Worm (Caenorhabditis elegans): ENCODE results near the gene cup-15.

The cup-15 gene

ce11 chrII:9329474-9329873 is 23.3 kb upstream of the cup-15 start, which contains the start of gene wbp-2:
TSS of gene wbp-2 (plus strand) at chrII:9329774.
- TF ChIP-seq sea-2 (GFP tag; optimal IDR thresholded peaks at IDR 0.05): no peak
- TF ChIP-seq elt-1 (tag; optimal IDR thresholded peaks at IDR 0.05): no peak
- TF ChIP-seq fos-1 (tag; optimal IDR thresholded peaks at IDR 0.05): no peak
- no peak for TF ChIP-seq daf-12 (tag; optimal IDR thresholded peaks at IDR 0.05)
- TF ChIP-seq nhr-28 (tag; optimal IDR thresholded peaks at IDR 0.05): no peak
- no peak for TF ChIP-seq nhr-12 (tag; optimal IDR thresholded peaks at IDR 0.05)
- no peak for TF ChIP-seq ztf-4 (tag; optimal IDR thresholded peaks at IDR 0.05)
- no peak for TF ChIP-seq snpc-4 (tag; optimal IDR thresholded peaks at IDR 0.05)
- TF ChIP-seq ceh-82 (tag; optimal IDR thresholded peaks at IDR 0.05): no peak
- TF ChIP-seq egl-27 (tag; optimal IDR thresholded peaks at IDR 0.05): no peak
- no peak for TF ChIP-seq nfya-1 (tag; optimal IDR thresholded peaks at IDR 0.05; ENCODE audit: insufficient read depth)
- TF ChIP-seq nhr-77 (tag; optimal IDR thresholded peaks at IDR 0.05): no peak
- no peak for TF ChIP-seq fkh-2 (tag; optimal IDR thresholded peaks at IDR 0.05)
- no peak for TF ChIP-seq nhr-237 (tag; optimal IDR thresholded peaks at IDR 0.05)
- TF ChIP-seq nhr-23 (tag; optimal IDR thresholded peaks at IDR 0.05): no peak
- no peak for TF ChIP-seq nhr-25 (tag; optimal IDR thresholded peaks at IDR 0.05)
- no peak for TF ChIP-seq tbx-2 (tag; optimal IDR thresholded peaks at IDR 0.05)
- no peak for TF ChIP-seq elt-3 (tag; optimal IDR thresholded peaks at IDR 0.05)
- no peak for TF ChIP-seq ceh-16 (tag; optimal IDR thresholded peaks at IDR 0.05)
- no peak for TF ChIP-seq ZK546.5 (tag; optimal IDR thresholded peaks at IDR 0.05)

DNA sequence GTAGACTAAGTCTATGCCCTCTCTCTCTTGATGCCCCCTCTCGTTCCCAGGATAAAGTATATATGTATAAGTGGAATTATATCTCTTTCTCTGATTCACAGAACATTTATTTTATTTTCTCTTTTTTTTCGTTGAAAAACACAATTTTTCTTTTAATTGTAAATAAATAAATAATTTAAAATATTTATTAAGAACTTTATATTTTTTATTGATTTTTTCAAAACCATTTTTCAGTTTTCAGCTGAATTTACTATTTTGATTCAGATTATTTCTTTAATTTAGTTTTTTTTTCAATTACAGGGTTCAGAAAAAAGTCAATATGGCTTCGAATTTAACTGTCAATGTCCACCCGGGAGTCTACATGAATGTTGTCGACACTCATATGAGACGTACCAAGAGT is 21.5 kb upstream of the cup-15 start, which contains the start of gene eif-3.F:
Gene eif-3.F (plus strand): TSS at position 301 of the 400 bp plus-strand sequence.
- TF ChIP-seq skn-1 (tag; optimal IDR thresholded peaks at IDR 0.05): no peak
- no peak for TF ChIP-seq eor-1 (tag; optimal IDR thresholded peaks at IDR 0.05)
- TF ChIP-seq lin-15B (tag; optimal IDR thresholded peaks at IDR 0.05): no peak
- no peak for TF ChIP-seq unc-62 (GFP tag; optimal IDR thresholded peaks at IDR 0.05)
- TF ChIP-seq ama-1 (optimal IDR thresholded peaks at IDR 0.05): no peak
- no peak for TF ChIP-seq hmg-11 (tag; optimal IDR thresholded peaks at IDR 0.05)
- no peak for TF ChIP-seq lin-39 (tag; optimal IDR thresholded peaks at IDR 0.05)
- no peak for TF ChIP-seq nhr-25 (tag; optimal IDR thresholded peaks at IDR 0.05)
- TF ChIP-seq egl-5 (tag; optimal IDR thresholded peaks at IDR 0.05): no peak
- no peak for TF ChIP-seq aly-2 (tag; optimal IDR thresholded peaks at IDR 0.05)
- TF ChIP-seq pqm-1 (tag; optimal IDR thresholded peaks at IDR 0.05): no peak
- no peak for TF ChIP-seq elt-2 (tag; optimal IDR thresholded peaks at IDR 0.05)

- no peak for TF ChIP-seq mdl-1 (tag; optimal IDR thresholded peaks at IDR 0.05)
- no peak for TF ChIP-seq aly-2 (tag; optimal IDR thresholded peaks at IDR 0.05)
- TF ChIP-seq hmg-11 (tag; optimal IDR thresholded peaks at IDR 0.05): no peak
- no peak for TF ChIP-seq pqm-1 (tag; optimal IDR thresholded peaks at IDR 0.05)
These were observed 19.8 kb upstream of the cup-15 start for ce11 chrII:9333034-9333433.

ce11 chrII:9333714-9334113 is 19.1 kb upstream of the cup-15 start, which contains the start of gene scp-1:
TSS of gene scp-1 (plus strand) at chrII:9334014.
- no peak for TF ChIP-seq lin-15B (tag; optimal IDR thresholded peaks at IDR 0.05)
- TF ChIP-seq pqm-1 (tag; optimal IDR thresholded peaks at IDR 0.05): no peak
- TF ChIP-seq nhr-76 (tag; optimal IDR thresholded peaks at IDR 0.05): no peak
- TF ChIP-seq ceh-28 (tag; optimal IDR thresholded peaks at IDR 0.05): peak; percentile 46

- TF ChIP-seq pha-4 (tag; optimal IDR thresholded peaks at IDR 0.05) (peak; percentile 12), snpc-4 (tag; optimal IDR thresholded peaks at IDR 0.05) (no peak), ama-1 (optimal IDR thresholded peaks at IDR 0.05) (peak; percentile 31)
These were observed 16.1 kb upstream of the cup-15 start for ce11 chrII:9336651-9337050.

DNA sequence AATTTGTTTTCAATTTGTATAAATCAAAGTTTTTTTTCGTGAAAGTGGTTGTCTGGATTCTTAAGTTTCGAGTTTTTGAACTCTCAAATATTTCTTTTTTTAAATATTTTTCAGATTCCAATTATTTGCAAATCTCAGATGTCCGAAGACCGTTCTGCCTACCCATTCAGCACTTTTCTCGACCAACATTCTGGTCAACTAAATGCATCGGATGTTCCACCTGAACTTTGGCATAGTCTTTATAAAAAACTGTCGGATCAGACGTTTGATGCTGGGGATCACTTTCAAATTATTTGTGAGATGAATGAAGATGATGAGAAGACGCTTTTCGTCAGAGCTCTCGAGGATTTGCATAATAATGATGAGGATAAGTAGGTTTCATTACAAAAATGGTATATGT is 13.9 kb upstream of the cup-15 start, which contains the start of gene ttll-12:
Gene ttll-12 (plus strand): TSS at position 139 of the 400 bp plus-strand sequence.
- TF ChIP-seq elt-2 (tag; optimal IDR thresholded peaks at IDR 0.05): no peak
- peak; percentile 85 for TF ChIP-seq ama-1 (optimal IDR thresholded peaks at IDR 0.05)
- peak; percentile 9 for TF ChIP-seq nhr-25 (tag; optimal IDR thresholded peaks at IDR 0.05)
